Worm (Caenorhabditis elegans): ENCODE measurements around the gene T26C12.3.

DNA sequence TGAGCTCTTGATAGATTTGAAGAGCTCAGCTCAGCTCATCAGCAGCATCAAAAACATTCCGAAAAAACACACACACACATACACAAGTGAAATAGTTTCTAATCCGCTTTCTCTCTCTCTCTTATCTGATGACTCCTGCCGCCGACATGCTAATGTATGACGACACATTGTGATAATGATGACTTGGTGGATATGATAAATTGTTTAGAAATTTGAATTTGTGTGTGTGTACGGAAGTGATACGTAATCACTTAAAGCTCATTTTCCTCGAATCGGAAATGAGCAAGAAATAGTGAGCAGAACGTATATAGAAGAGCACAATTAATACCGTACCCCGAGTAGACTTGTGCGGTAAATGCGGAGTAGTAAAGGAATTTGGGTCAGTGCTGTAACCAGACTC is 26.3 kb downstream of the T26C12.3 start:
- TF ChIP-seq snpc-4 (tag; optimal IDR thresholded peaks at IDR 0.05), result no peak
- no peak for TF ChIP-seq nhr-25 (tag; optimal IDR thresholded peaks at IDR 0.05)
- TF ChIP-seq ceh-28 (tag; optimal IDR thresholded peaks at IDR 0.05), result no peak
- TF ChIP-seq mdl-1 (tag; optimal IDR thresholded peaks at IDR 0.05), result no peak
- no peak for TF ChIP-seq fkh-10 (GFP tag; optimal IDR thresholded peaks at IDR 0.05)
- no peak for TF ChIP-seq zag-1 (tag; optimal IDR thresholded peaks at IDR 0.05)
- no peak for TF ChIP-seq nhr-43 (tag; optimal IDR thresholded peaks at IDR 0.05; ENCODE audit: poor library complexity, severe bottlenecking)
- no peak for TF ChIP-seq lsy-12 (tag; optimal IDR thresholded peaks at IDR 0.05)

Data from whole organism, L3 larva.